Worm (Caenorhabditis elegans) whole organism, late embryonic: ENCODE results near the gene Y46D2A.3.
"Not testable (repeated sequence)": the region's sequence is repeated elsewhere in the genome, so short reads cannot be mapped to it uniquely, and the experiment has no call there.

Experiments used
- C38D4.7 ChIP-seq: fragments of 200-800 bp; sonication (Bioruptor generic); optimal IDR thresholded peaks from 2 replicates; lab custom pipeline; 2018; ENCODE audit warnings: mild to moderate bottlenecking, missing genetic modification characterization, moderate library complexity, missing compliant biosample characterization
- F13H6.1 ChIP-seq: sonication (generic microtip); optimal IDR thresholded peaks from 2 replicates; lab custom pipeline; 2016; ENCODE audit warnings: missing genetic modification characterization, missing compliant biosample characterization
- K09A11.1 ChIP-seq: sonication (generic microtip); optimal IDR thresholded peaks from 2 replicates; lab custom pipeline; 2017; ENCODE audit warnings: antibody characterized with exemption, mild to moderate bottlenecking, missing genetic modification characterization, missing compliant biosample characterization; ENCODE audit not compliant: insufficient read depth
- ahr-1 ChIP-seq: sonication (generic microtip); optimal IDR thresholded peaks from 2 replicates; lab custom pipeline; 2016; ENCODE audit warnings: missing genetic modification characterization, missing compliant biosample characterization
- ceh-18 ChIP-seq: sonication (generic microtip); optimal IDR thresholded peaks from 2 replicates; lab custom pipeline; 2016; ENCODE audit warnings: missing genetic modification characterization, missing compliant biosample characterization
- ceh-2 ChIP-seq: sonication (generic microtip); optimal IDR thresholded peaks from 2 replicates; lab custom pipeline; 2016; ENCODE audit warnings: missing genotype, missing genetic modification characterization, missing compliant biosample characterization
- ceh-45 ChIP-seq: fragments of 200-800 bp; sonication (Bioruptor generic); IDR thresholded peaks from 2 replicates; pipeline ENCODE4 v1.3.6; 2022; ENCODE audit warnings: missing genetic modification reagents, missing genetic modification characterization, missing compliant biosample characterization
- ceh-6 ChIP-seq: fragments of 200-800 bp; sonication (Bioruptor generic); optimal IDR thresholded peaks from 2 replicates; lab custom pipeline; 2018; ENCODE audit warnings: mild to moderate bottlenecking, missing genetic modification characterization, missing compliant biosample characterization
- ceh-9 ChIP-seq: sonication (generic microtip); optimal IDR thresholded peaks from 2 replicates; lab custom pipeline; 2016; ENCODE audit warnings: mild to moderate bottlenecking, missing genetic modification characterization, inconsistent platforms, missing compliant biosample characterization
- che-1 ChIP-seq: sonication (generic microtip); optimal IDR thresholded peaks from 2 replicates; lab custom pipeline; 2016; ENCODE audit warnings: mild to moderate bottlenecking, missing genetic modification characterization, missing compliant biosample characterization
- dmd-4 ChIP-seq: sonication (generic microtip); optimal IDR thresholded peaks from 2 replicates; lab custom pipeline; 2016; ENCODE audit warnings: borderline replicate concordance, missing genetic modification characterization, missing compliant biosample characterization
- elt-2 ChIP-seq: sonication (generic microtip); optimal IDR thresholded peaks from 2 replicates; lab custom pipeline; 2016; ENCODE audit warnings: missing genetic modification reagents, missing genetic modification characterization, missing compliant biosample characterization
- elt-4 ChIP-seq: sonication (generic microtip); optimal IDR thresholded peaks from 2 replicates; lab custom pipeline; 2016; ENCODE audit warnings: missing genetic modification characterization, missing compliant biosample characterization
- ets-4 ChIP-seq: sonication (generic microtip); optimal IDR thresholded peaks from 2 replicates; lab custom pipeline; 2016; ENCODE audit warnings: missing genetic modification characterization, missing compliant biosample characterization
- fax-1 ChIP-seq: sonication (generic microtip); optimal IDR thresholded peaks from 2 replicates; lab custom pipeline; 2016; ENCODE audit warnings: missing genotype, missing genetic modification characterization, missing compliant biosample characterization
- fkh-6 ChIP-seq: sonication (generic microtip); optimal IDR thresholded peaks from 2 replicates; lab custom pipeline; 2016; ENCODE audit warnings: missing genetic modification characterization, missing compliant biosample characterization
- hlh-15 ChIP-seq: sonication (generic microtip); optimal IDR thresholded peaks from 2 replicates; lab custom pipeline; 2016; ENCODE audit warnings: missing genetic modification characterization, missing compliant biosample characterization
- hlh-6 ChIP-seq: sonication (generic microtip); optimal IDR thresholded peaks from 2 replicates; lab custom pipeline; 2016; ENCODE audit warnings: missing genotype, missing genetic modification characterization, missing compliant biosample characterization
- hlh-8 ChIP-seq: sonication (generic microtip); optimal IDR thresholded peaks from 2 replicates; lab custom pipeline; 2016; ENCODE audit warnings: missing genotype, missing genetic modification characterization, missing compliant biosample characterization
- lim-6 ChIP-seq: sonication (generic microtip); optimal IDR thresholded peaks from 2 replicates; lab custom pipeline; 2016; ENCODE audit warnings: missing genetic modification characterization, missing compliant biosample characterization
- lin-11 ChIP-seq: fragments of 200-800 bp; sonication (Bioruptor generic); optimal IDR thresholded peaks from 2 replicates; lab custom pipeline; 2018; ENCODE audit warnings: mild to moderate bottlenecking, missing genetic modification characterization, missing compliant biosample characterization
- mec-3 ChIP-seq: sonication (generic microtip); optimal IDR thresholded peaks from 2 replicates; lab custom pipeline; 2016; ENCODE audit warnings: borderline replicate concordance, missing genetic modification characterization, missing compliant biosample characterization
- nfya-1 ChIP-seq: sonication (generic microtip); optimal IDR thresholded peaks from 2 replicates; lab custom pipeline; 2017; ENCODE audit warnings: missing genetic modification characterization, mild to moderate bottlenecking, missing compliant biosample characterization, antibody characterized with exemption, moderate library complexity
- nhr-11 ChIP-seq: fragments of 150-350 bp; optimal IDR thresholded peaks from 2 replicates; lab custom pipeline; 2014; ENCODE audit warnings: missing biosample characterization, missing genetic modification characterization
- nhr-232 ChIP-seq: sonication (generic microtip); optimal IDR thresholded peaks from 2 replicates; lab custom pipeline; 2016; ENCODE audit warnings: missing genetic modification characterization, missing compliant biosample characterization
- npax-4 ChIP-seq: sonication (generic microtip); optimal IDR thresholded peaks from 2 replicates; lab custom pipeline; 2016; ENCODE audit warnings: missing genetic modification characterization, missing compliant biosample characterization
- odd-2 ChIP-seq: sonication (generic microtip); optimal IDR thresholded peaks from 2 replicates; lab custom pipeline; 2017; ENCODE audit warnings: antibody characterized with exemption, mild to moderate bottlenecking, missing genetic modification characterization, missing compliant biosample characterization
- pag-3 ChIP-seq: sonication (generic microtip); optimal IDR thresholded peaks from 2 replicates; lab custom pipeline; 2016; ENCODE audit warnings: missing compliant biosample characterization, missing genetic modification characterization, borderline replicate concordance
- pax-1 ChIP-seq: fragments of 150-350 bp; optimal IDR thresholded peaks from 2 replicates; lab custom pipeline; 2014; ENCODE audit warnings: missing biosample characterization, missing genetic modification characterization
- pha-2 ChIP-seq: sonication (generic microtip); optimal IDR thresholded peaks from 2 replicates; lab custom pipeline; 2017; ENCODE audit warnings: mild to moderate bottlenecking, missing genetic modification characterization, missing compliant biosample characterization
- pros-1 ChIP-seq: fragments of 150-350 bp; optimal IDR thresholded peaks from 2 replicates; lab custom pipeline; 2014; ENCODE audit warnings: missing biosample characterization, missing genetic modification reagents, missing genetic modification characterization
- rnt-1 ChIP-seq: sonication (generic microtip); optimal IDR thresholded peaks from 2 replicates; lab custom pipeline; 2016; ENCODE audit warnings: missing genetic modification characterization, missing compliant biosample characterization
- sdc-2 ChIP-seq: sonication (generic microtip); optimal IDR thresholded peaks from 2 replicates; lab custom pipeline; 2016; ENCODE audit warnings: missing genotype, missing genetic modification characterization, missing compliant biosample characterization
- sox-4 ChIP-seq: sonication (generic microtip); optimal IDR thresholded peaks from 2 replicates; lab custom pipeline; 2017; ENCODE audit warnings: mild to moderate bottlenecking, missing genetic modification characterization, inconsistent platforms, missing compliant biosample characterization
- tbx-2 ChIP-seq: sonication (generic microtip); optimal IDR thresholded peaks from 2 replicates; lab custom pipeline; 2016; ENCODE audit warnings: missing genetic modification characterization, missing compliant biosample characterization
- ttx-3 ChIP-seq: sonication (generic microtip); optimal IDR thresholded peaks from 2 replicates; lab custom pipeline; 2016; ENCODE audit warnings: missing genetic modification reagents, missing genetic modification characterization, missing compliant biosample characterization
- unc-3 ChIP-seq, 2 experiments: fragments of 200-800 bp in 1 of 2; sonication (Bioruptor generic) in 1 of 2; sonication (generic microtip) in 1 of 2; conservative IDR thresholded peaks in 1 of 2; optimal IDR thresholded peaks in 1 of 2; 2 replicates each; pipeline versions ENCODE4 v1.3.6 to Lab custom; 2016 to 2022; ENCODE audit warnings: missing compliant biosample characterization in 2 of 2, missing genetic modification characterization in 2 of 2, missing genetic modification reagents in 1 of 2
- unc-42 ChIP-seq: sonication (generic microtip); optimal IDR thresholded peaks from 2 replicates; lab custom pipeline; 2016; ENCODE audit warnings: missing genotype, missing genetic modification characterization, missing compliant biosample characterization
- unc-86 ChIP-seq: sonication (generic microtip); optimal IDR thresholded peaks from 2 replicates; lab custom pipeline; 2016; ENCODE audit warnings: missing genetic modification characterization, missing compliant biosample characterization
- zip-5 ChIP-seq: sonication (generic microtip); optimal IDR thresholded peaks from 2 replicates; lab custom pipeline; 2016; ENCODE audit warnings: missing genetic modification characterization, missing compliant biosample characterization

Y46D2A.3 gene

DNA sequence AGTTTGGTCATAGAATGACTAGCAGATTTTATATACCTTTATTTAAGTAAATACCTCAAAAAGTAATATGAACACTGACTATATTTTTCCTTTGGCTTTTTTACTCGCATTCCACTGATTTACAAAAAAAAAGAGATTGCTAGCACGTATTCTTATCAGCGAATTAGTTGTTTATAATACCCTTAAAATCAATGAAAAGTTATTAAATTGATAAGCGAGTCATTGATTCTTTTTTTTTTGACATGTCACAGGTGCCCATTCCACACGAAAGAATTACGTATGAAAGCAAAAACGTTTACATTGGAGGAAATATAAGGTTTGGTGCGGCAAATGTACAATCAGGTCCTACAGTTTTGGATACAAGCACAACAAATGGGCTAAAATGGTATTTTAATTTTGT is 31.8 kb downstream of the Y46D2A.3 start, which contains the start of gene btb-17:
Gene btb-17 (plus strand): TSS at position 213 of the 400 bp plus-strand sequence.
- TF ChIP-seq fkh-6 (tag; lab: Kevin White, UChicago) (no peak), ceh-9 (tag; lab: Kevin White, UChicago) (no peak), odd-2 (tag; lab: Kevin White, UChicago) (no peak), F13H6.1 (tag; lab: Kevin White, UChicago) (no peak), lim-6 (tag; lab: Kevin White, UChicago) (no peak), ceh-45 (GFP tag; lab: Robert Waterston, UW) (no peak), elt-2 (tag; lab: Kevin White, UChicago) (no peak), ceh-18 (tag; lab: Kevin White, UChicago) (no peak), sdc-2 (tag; lab: Kevin White, UChicago) (no peak), nfya-1 (tag; lab: Kevin White, UChicago) (no peak), ets-4 (tag; lab: Kevin White, UChicago) (no peak), che-1 (no peak), tbx-2 (no peak), elt-4 (tag; lab: Kevin White, UChicago) (no peak), zip-5 (tag; lab: Kevin White, UChicago) (no peak), unc-42 (tag; lab: Kevin White, UChicago) (no peak), pros-1 (tag; lab: Kevin White, UChicago) (no peak), npax-4 (tag; lab: Kevin White, UChicago) (no peak), unc-86 (tag; lab: Kevin White, UChicago) (no peak)

DNA sequence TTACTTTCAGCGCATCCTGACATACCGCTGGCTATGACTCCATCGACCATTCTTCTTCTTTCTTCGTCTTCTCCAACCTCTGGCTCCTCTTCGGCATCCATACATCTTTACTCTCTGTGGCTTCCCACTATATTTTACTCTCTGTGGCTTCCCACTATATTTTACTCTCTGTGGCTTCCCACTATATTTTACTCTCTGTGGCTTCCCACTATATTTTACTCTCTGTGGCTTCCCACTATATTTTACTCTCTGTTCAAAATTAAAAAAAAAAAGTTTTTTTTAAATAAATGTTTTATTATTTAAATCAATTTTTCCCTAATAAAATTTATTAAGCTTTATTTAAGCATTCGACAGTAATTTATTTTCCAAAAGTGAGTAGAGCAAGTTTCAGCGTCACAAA is 36.5 kb downstream of the Y46D2A.3 start, which contains the start of gene F39E9.14:
Gene F39E9.14 (minus strand): TSS at position 101 of the 400 bp plus-strand sequence.
- not testable (repeated sequence) for TF ChIP-seq unc-3 (GFP tag; conservative IDR thresholded peaks at IDR 0.05; lab: Robert Waterston, UW); unc-3 (tag; optimal IDR thresholded peaks at IDR 0.05; lab: Kevin White, UChicago); ttx-3; nhr-232 (tag; lab: Kevin White, UChicago)

ce11 chrII:3287073-3287472 is 39.9 kb downstream of the Y46D2A.3 start, which contains the start of gene sri-63:
TSS of gene sri-63 (plus strand) at chrII:3287373.
- no peak for TF ChIP-seq ets-4 (tag; lab: Kevin White, UChicago)

ce11 chrII:3284558-3284957 is 42.4 kb downstream of the Y46D2A.3 start, which contains the start of gene scl-15:
TSS of gene scl-15 (minus strand) at chrII:3284658.
- no peak for TF ChIP-seq hlh-6 (tag; lab: Kevin White, UChicago)
- no peak for TF ChIP-seq dmd-4 (tag; lab: Kevin White, UChicago)
- no peak for TF ChIP-seq unc-3 (GFP tag; conservative IDR thresholded peaks at IDR 0.05; lab: Robert Waterston, UW)
- TF ChIP-seq unc-3 (tag; optimal IDR thresholded peaks at IDR 0.05; lab: Kevin White, UChicago): no peak
- no peak for TF ChIP-seq sox-4 (tag; lab: Kevin White, UChicago)
- no peak for TF ChIP-seq mec-3 (tag; lab: Kevin White, UChicago)
- TF ChIP-seq zip-5 (tag; lab: Kevin White, UChicago): no peak
- no peak for TF ChIP-seq hlh-15
- no peak for TF ChIP-seq pag-3 (tag; lab: Kevin White, UChicago)
- no peak for TF ChIP-seq C38D4.7 (GFP tag; lab: Kevin White, UChicago)
- no peak for TF ChIP-seq ceh-9 (tag; lab: Kevin White, UChicago)
- TF ChIP-seq pax-1 (tag; lab: Kevin White, UChicago): no peak
- TF ChIP-seq, all 69 proteins: peak for 0

DNA sequence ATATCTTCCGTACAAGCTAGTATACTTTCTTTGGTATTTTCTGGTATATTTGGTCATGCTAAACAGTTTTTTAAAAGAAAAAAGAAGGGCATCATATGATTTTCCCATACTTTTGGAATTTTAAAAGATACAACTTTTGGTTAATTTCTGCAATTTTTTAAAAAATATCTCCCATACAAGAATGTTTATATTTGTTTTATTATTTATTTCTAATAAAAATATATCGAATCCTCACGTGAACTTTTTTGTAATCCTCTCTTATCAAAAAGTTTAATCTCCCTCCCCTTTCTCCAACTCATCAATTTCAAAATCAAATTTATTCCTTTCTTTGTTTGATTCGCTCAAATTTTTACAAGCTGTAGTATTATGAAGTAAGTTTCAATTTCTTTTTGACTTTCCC is 44.7 kb downstream of the Y46D2A.3 start, which contains the start of gene nep-13:
Gene nep-13 (plus strand): TSS at position 301 of the 400 bp plus-strand sequence.
- TF ChIP-seq nhr-11 (no peak), che-1 (no peak), lin-11 (tag; lab: Kevin White, UChicago) (no peak), pros-1 (tag; lab: Kevin White, UChicago) (no peak), hlh-8 (tag; lab: Kevin White, UChicago) (no peak), fax-1 (tag; lab: Kevin White, UChicago) (no peak), rnt-1 (tag; lab: Kevin White, UChicago) (no peak), ceh-2 (tag; lab: Kevin White, UChicago) (no peak), ahr-1 (tag; lab: Kevin White, UChicago) (no peak), ceh-6 (no peak), F13H6.1 (tag; lab: Kevin White, UChicago) (no peak), ttx-3 (no peak), ets-4 (tag; lab: Kevin White, UChicago) (no peak), pha-2 (tag; lab: Kevin White, UChicago) (no peak), K09A11.1 (tag; lab: Kevin White, UChicago) (no peak), sox-4 (tag; lab: Kevin White, UChicago) (no peak)
